Fruit fly (Drosophila melanogaster): ENCODE measurements around the gene CG13014.

- TF ChIP-seq h (optimal IDR thresholded peaks at IDR 0.05), result no peak
- TF ChIP-seq psq (optimal IDR thresholded peaks at IDR 0.05), result no peak
- no peak for TF ChIP-seq Sin3A (optimal IDR thresholded peaks at IDR 0.05)
- no peak for TF ChIP-seq insv (optimal IDR thresholded peaks at IDR 0.05)
- TF ChIP-seq ttk (optimal IDR thresholded peaks at IDR 0.05), result no peak
- no peak for TF ChIP-seq Myc (optimal IDR thresholded peaks at IDR 0.05)
Measured at dm6 chrX:16575097-16575496, 12.6 kb upstream of the CG13014 start.
